Worm (Caenorhabditis elegans) whole organism, late embryonic: ENCODE measurements around the gene F21C10.11.

Source experiments
- C08G9.2 ChIP-seq: sonication (generic microtip); optimal IDR thresholded peaks from 2 replicates; lab custom pipeline; 2016; ENCODE audit warnings: mild to moderate bottlenecking, missing genetic modification characterization, moderate library complexity, missing compliant biosample characterization
- F13H6.1 ChIP-seq: sonication (generic microtip); optimal IDR thresholded peaks from 2 replicates; lab custom pipeline; 2016; ENCODE audit warnings: missing genetic modification characterization, missing compliant biosample characterization
- K09A11.1 ChIP-seq: sonication (generic microtip); optimal IDR thresholded peaks from 2 replicates; lab custom pipeline; 2017; ENCODE audit warnings: antibody characterized with exemption, mild to moderate bottlenecking, missing genetic modification characterization, missing compliant biosample characterization; ENCODE audit not compliant: insufficient read depth
- Y22D7AL.16 ChIP-seq: sonication (generic microtip); optimal IDR thresholded peaks from 2 replicates; lab custom pipeline; 2016; ENCODE audit warnings: missing genetic modification characterization, missing compliant biosample characterization
- ceh-14 ChIP-seq: sonication (generic microtip); optimal IDR thresholded peaks from 2 replicates; lab custom pipeline; 2016; ENCODE audit warnings: missing genotype, missing genetic modification characterization, missing compliant biosample characterization
- ceh-19 ChIP-seq: fragments of 200-800 bp; sonication (Bioruptor generic); optimal IDR thresholded peaks from 2 replicates; lab custom pipeline; 2018; ENCODE audit warnings: mild to moderate bottlenecking, missing genetic modification characterization, missing compliant biosample characterization
- ceh-9 ChIP-seq: sonication (generic microtip); optimal IDR thresholded peaks from 2 replicates; lab custom pipeline; 2016; ENCODE audit warnings: mild to moderate bottlenecking, missing genetic modification characterization, inconsistent platforms, missing compliant biosample characterization
- dmd-4 ChIP-seq: sonication (generic microtip); optimal IDR thresholded peaks from 2 replicates; lab custom pipeline; 2016; ENCODE audit warnings: borderline replicate concordance, missing genetic modification characterization, missing compliant biosample characterization
- elt-4 ChIP-seq: sonication (generic microtip); optimal IDR thresholded peaks from 2 replicates; lab custom pipeline; 2016; ENCODE audit warnings: missing genetic modification characterization, missing compliant biosample characterization
- ets-4 ChIP-seq: sonication (generic microtip); optimal IDR thresholded peaks from 2 replicates; lab custom pipeline; 2016; ENCODE audit warnings: missing genetic modification characterization, missing compliant biosample characterization
- eyg-1 ChIP-seq: sonication (generic microtip); optimal IDR thresholded peaks from 2 replicates; lab custom pipeline; 2016; ENCODE audit warnings: missing genotype, missing genetic modification characterization, missing compliant biosample characterization
- fax-1 ChIP-seq: sonication (generic microtip); optimal IDR thresholded peaks from 2 replicates; lab custom pipeline; 2016; ENCODE audit warnings: missing genotype, missing genetic modification characterization, missing compliant biosample characterization
- fkh-6 ChIP-seq: sonication (generic microtip); optimal IDR thresholded peaks from 2 replicates; lab custom pipeline; 2016; ENCODE audit warnings: missing genetic modification characterization, missing compliant biosample characterization
- hlh-15 ChIP-seq: sonication (generic microtip); optimal IDR thresholded peaks from 2 replicates; lab custom pipeline; 2016; ENCODE audit warnings: missing genetic modification characterization, missing compliant biosample characterization
- hlh-30 ChIP-seq: sonication (generic microtip); optimal IDR thresholded peaks from 2 replicates; lab custom pipeline; 2017; ENCODE audit warnings: antibody characterized with exemption, missing genetic modification characterization, missing compliant biosample characterization; ENCODE audit not compliant: insufficient read depth
- hlh-8 ChIP-seq: sonication (generic microtip); optimal IDR thresholded peaks from 2 replicates; lab custom pipeline; 2016; ENCODE audit warnings: missing genotype, missing genetic modification characterization, missing compliant biosample characterization
- lim-6 ChIP-seq: sonication (generic microtip); optimal IDR thresholded peaks from 2 replicates; lab custom pipeline; 2016; ENCODE audit warnings: missing genetic modification characterization, missing compliant biosample characterization
- lin-11 ChIP-seq: fragments of 200-800 bp; sonication (Bioruptor generic); optimal IDR thresholded peaks from 2 replicates; lab custom pipeline; 2018; ENCODE audit warnings: mild to moderate bottlenecking, missing genetic modification characterization, missing compliant biosample characterization
- madf-2 ChIP-seq: sonication (generic microtip); optimal IDR thresholded peaks from 2 replicates; lab custom pipeline; 2017; ENCODE audit warnings: missing genetic modification characterization, missing compliant biosample characterization
- nfya-1 ChIP-seq: sonication (generic microtip); optimal IDR thresholded peaks from 2 replicates; lab custom pipeline; 2017; ENCODE audit warnings: missing genetic modification characterization, mild to moderate bottlenecking, missing compliant biosample characterization, antibody characterized with exemption, moderate library complexity
- nhr-11 ChIP-seq: fragments of 150-350 bp; optimal IDR thresholded peaks from 2 replicates; lab custom pipeline; 2014; ENCODE audit warnings: missing biosample characterization, missing genetic modification characterization
- nhr-232 ChIP-seq: sonication (generic microtip); optimal IDR thresholded peaks from 2 replicates; lab custom pipeline; 2016; ENCODE audit warnings: missing genetic modification characterization, missing compliant biosample characterization
- npax-4 ChIP-seq: sonication (generic microtip); optimal IDR thresholded peaks from 2 replicates; lab custom pipeline; 2016; ENCODE audit warnings: missing genetic modification characterization, missing compliant biosample characterization
- pha-4 ChIP-seq: fragments of 150-350 bp; optimal IDR thresholded peaks from 2 replicates; lab custom pipeline; 2018; ENCODE audit warnings: missing biosample characterization, missing genetic modification reagents, missing genetic modification characterization
- pqm-1 ChIP-seq: sonication (generic microtip); optimal IDR thresholded peaks from 2 replicates; lab custom pipeline; 2016; ENCODE audit warnings: missing genetic modification characterization, missing compliant biosample characterization
- sox-2 ChIP-seq: fragments of 200-800 bp; sonication (Bioruptor generic); IDR thresholded peaks from 2 replicates; pipeline ENCODE4 v1.3.6; 2022; ENCODE audit warnings: missing genetic modification reagents, missing genetic modification characterization, missing compliant biosample characterization
- sox-4 ChIP-seq: sonication (generic microtip); optimal IDR thresholded peaks from 2 replicates; lab custom pipeline; 2017; ENCODE audit warnings: mild to moderate bottlenecking, missing genetic modification characterization, inconsistent platforms, missing compliant biosample characterization
- syd-9 ChIP-seq: sonication (generic microtip); optimal IDR thresholded peaks from 2 replicates; lab custom pipeline; 2016; ENCODE audit warnings: mild to moderate bottlenecking, missing genetic modification characterization, moderate library complexity, missing compliant biosample characterization
- tbx-2 ChIP-seq: sonication (generic microtip); optimal IDR thresholded peaks from 2 replicates; lab custom pipeline; 2016; ENCODE audit warnings: missing genetic modification characterization, missing compliant biosample characterization
- ttx-3 ChIP-seq: sonication (generic microtip); optimal IDR thresholded peaks from 2 replicates; lab custom pipeline; 2016; ENCODE audit warnings: missing genetic modification reagents, missing genetic modification characterization, missing compliant biosample characterization
- unc-3 ChIP-seq, 2 experiments: fragments of 200-800 bp in 1 of 2; sonication (Bioruptor generic) in 1 of 2; sonication (generic microtip) in 1 of 2; conservative IDR thresholded peaks in 1 of 2; optimal IDR thresholded peaks in 1 of 2; 2 replicates each; pipeline versions ENCODE4 v1.3.6 to Lab custom; 2016 to 2022; ENCODE audit warnings: missing compliant biosample characterization in 2 of 2, missing genetic modification characterization in 2 of 2, missing genetic modification reagents in 1 of 2
- unc-42 ChIP-seq: sonication (generic microtip); optimal IDR thresholded peaks from 2 replicates; lab custom pipeline; 2016; ENCODE audit warnings: missing genotype, missing genetic modification characterization, missing compliant biosample characterization
- unc-55 ChIP-seq: sonication (generic microtip); optimal IDR thresholded peaks from 2 replicates; lab custom pipeline; 2017; ENCODE audit warnings: missing biosample characterization, missing genetic modification reagents, missing genetic modification characterization

F21C10.11 gene

ce11 chrV:9165073-9165699 lies 41.9 kb downstream of the F21C10.11 start, which contains the start of gene col-10:
TSS of gene col-10 (minus strand) at chrV:9165307.
- TF ChIP-seq madf-2 (tag; lab: Kevin White, UChicago): no peak
- no peak for TF ChIP-seq sox-2 (GFP tag; lab: Robert Waterston, UW)
- TF ChIP-seq lim-6: no peak
- TF ChIP-seq K09A11.1 (tag; lab: Kevin White, UChicago): no peak
- TF ChIP-seq nfya-1: no peak
- no peak for TF ChIP-seq lin-11 (tag; lab: Kevin White, UChicago)
- TF ChIP-seq syd-9: no peak
- no peak for TF ChIP-seq hlh-15 (tag; lab: Kevin White, UChicago)
- TF ChIP-seq nhr-11: no peak
- TF ChIP-seq unc-3 (GFP tag; conservative IDR thresholded peaks at IDR 0.05; lab: Robert Waterston, UW): no peak
- TF ChIP-seq unc-3 (tag; optimal IDR thresholded peaks at IDR 0.05; lab: Kevin White, UChicago): no peak

ce11 chrV:9166306-9166705 lies 43.0 kb downstream of the F21C10.11 start:
- TF ChIP-seq ets-4 (tag; lab: Kevin White, UChicago) (no peak), pqm-1 (tag; lab: Kevin White, UChicago) (no peak), F13H6.1 (tag; lab: Kevin White, UChicago) (no peak), npax-4 (tag; lab: Kevin White, UChicago) (no peak), madf-2 (tag; lab: Kevin White, UChicago) (no peak), ceh-19 (GFP tag; lab: Kevin White, UChicago) (no peak), hlh-15 (tag; lab: Kevin White, UChicago) (no peak), Y22D7AL.16 (tag; lab: Kevin White, UChicago) (no peak), hlh-30 (tag; lab: Kevin White, UChicago) (no peak), hlh-8 (tag; lab: Kevin White, UChicago) (no peak), C08G9.2 (tag; lab: Kevin White, UChicago) (no peak), tbx-2 (tag; lab: Kevin White, UChicago) (no peak), fkh-6 (tag; lab: Kevin White, UChicago) (no peak), dmd-4 (tag; lab: Kevin White, UChicago) (no peak), elt-4 (tag; lab: Kevin White, UChicago) (no peak), unc-55 (GFP tag; lab: Kevin White, UChicago) (no peak), unc-42 (tag; lab: Kevin White, UChicago) (no peak), fax-1 (tag; lab: Kevin White, UChicago) (no peak), syd-9 (no peak), ceh-9 (tag; lab: Kevin White, UChicago) (no peak)

- TF ChIP-seq nfya-1 (no peak), nhr-232 (tag; lab: Kevin White, UChicago) (no peak)
Measured at ce11 chrV:9168089-9168488, 44.8 kb downstream of the F21C10.11 start, which contains the start of gene B0222.11. TSS of gene B0222.11 (minus strand) at chrV:9168189.

ce11 chrV:9172989-9173388 lies 49.7 kb downstream of the F21C10.11 start, which contains the start of gene gad-3:
TSS of gene gad-3 (minus strand) at chrV:9173005.
- no peak for TF ChIP-seq nhr-11
- TF ChIP-seq pha-4 (tag; lab: Kevin White, UChicago): no peak
- no peak for TF ChIP-seq ceh-14 (tag; lab: Kevin White, UChicago)
- no peak for TF ChIP-seq ttx-3
- TF ChIP-seq eyg-1: no peak
- TF ChIP-seq dmd-4 (tag; lab: Kevin White, UChicago): no peak
- no peak for TF ChIP-seq unc-3 (GFP tag; conservative IDR thresholded peaks at IDR 0.05; lab: Robert Waterston, UW)
- TF ChIP-seq unc-3 (tag; optimal IDR thresholded peaks at IDR 0.05; lab: Kevin White, UChicago): no peak
- TF ChIP-seq sox-4 (tag; lab: Kevin White, UChicago): no peak
- TF ChIP-seq ceh-9 (tag; lab: Kevin White, UChicago): no peak
- TF ChIP-seq hlh-8 (tag; lab: Kevin White, UChicago): no peak
